Fruit fly (Drosophila melanogaster): Measurements from ENCODE around the gene S.

dm6 chr2L:1063695-1064094 is 13.9 kb downstream of the S start:
- TF ChIP-seq C15 (GFP tag; IDR thresholded peaks at IDR 0.05) (no peak), GATAe (GFP tag; conservative IDR thresholded peaks at IDR 0.05) (no peak), nmo (GFP tag; optimal IDR thresholded peaks at IDR 0.05) (no peak), mirr (GFP tag; optimal IDR thresholded peaks at IDR 0.05) (no peak), CG2712 (tag; optimal IDR thresholded peaks at IDR 0.05) (no peak), wek (GFP tag; optimal IDR thresholded peaks at IDR 0.05) (no peak), CG17359 (tag; optimal IDR thresholded peaks at IDR 0.05) (no peak), fd3F (GFP tag; optimal IDR thresholded peaks at IDR 0.05) (no peak)
